Worm (Caenorhabditis elegans): ENCODE data around the gene F55B11.3.

The F55B11.3 gene

DNA sequence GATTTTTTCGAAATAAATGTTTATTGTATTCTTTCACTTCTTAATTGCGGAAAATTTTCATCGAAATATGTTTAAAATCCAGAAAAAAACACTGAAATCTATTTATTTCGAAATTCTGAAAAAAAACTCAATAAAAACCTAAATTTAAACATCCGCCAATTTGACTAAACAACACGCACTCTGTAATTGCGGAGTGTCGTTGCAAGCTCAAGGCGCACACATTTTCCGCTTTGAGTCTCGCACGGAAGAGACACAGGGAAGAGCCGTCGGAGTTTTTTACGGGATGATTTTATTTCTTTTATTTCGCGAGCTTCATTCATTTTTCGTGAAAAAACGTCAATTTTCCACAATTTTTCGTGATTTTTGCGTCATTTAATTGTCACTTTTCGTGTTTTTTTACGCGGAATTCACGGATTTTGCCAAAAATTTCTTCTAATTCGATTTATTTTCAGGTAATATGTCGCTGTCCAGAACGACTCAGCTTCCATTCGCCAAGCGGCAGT, 39.6 kb downstream of the F55B11.3 start, which contains the start of gene dld-1 (continued):
- TF ChIP-seq ztf-22 (GFP tag; optimal IDR thresholded peaks at IDR 0.05) = no peak
- peak; percentile 53 for TF ChIP-seq pha-4 (tag; optimal IDR thresholded peaks at IDR 0.05)
- TF ChIP-seq somi-1 (GFP tag; optimal IDR thresholded peaks at IDR 0.05) = no peak
- TF ChIP-seq gei-17 (GFP tag; optimal IDR thresholded peaks at IDR 0.05) = peak; percentile 52
- peak in 1 of 2 experiments; percentile 28 for TF ChIP-seq let-607 (tag; optimal IDR thresholded peaks at IDR 0.05)
- TF ChIP-seq sea-2 (GFP tag; IDR thresholded peaks at IDR 0.05) = no peak
- TF ChIP-seq madf-3 (GFP tag; IDR thresholded peaks at IDR 0.05) = peak; percentile 76
- no peak for TF ChIP-seq nfya-1 (tag; optimal IDR thresholded peaks at IDR 0.05; ENCODE audit: borderline replicate concordance, insufficient read depth)
- no peak for TF ChIP-seq nhr-120 (GFP tag; IDR thresholded peaks at IDR 0.05)
- TF ChIP-seq ztf-6 (GFP tag; IDR thresholded peaks at IDR 0.05) = no peak
- TF ChIP-seq C06A6.2 (GFP tag; conservative IDR thresholded peaks at IDR 0.05) = 0 out of 2 replicates have a peak, but pooled peaks have one; percentile 34
- TF ChIP-seq F10E7.11 (tag; optimal IDR thresholded peaks at IDR 0.05) = no peak
- peak; percentile 83 for TF ChIP-seq Y53G8AR.9 (GFP tag; conservative IDR thresholded peaks at IDR 0.05)
- peak; percentile 96 for TF ChIP-seq snpc-4 (GFP tag; optimal IDR thresholded peaks at IDR 0.05)
- peak; percentile 74 to 98 (median 97) for TF ChIP-seq snpc-4 (tag; optimal IDR thresholded peaks at IDR 0.05)
- TF ChIP-seq hlh-12 (tag; optimal IDR thresholded peaks at IDR 0.05) = no peak
- no peak for TF ChIP-seq hmg-20 (GFP tag; IDR thresholded peaks at IDR 0.05)
- no peak for TF ChIP-seq F55B11.4 (tag; optimal IDR thresholded peaks at IDR 0.05; ENCODE audit: borderline replicate concordance, insufficient read depth)
- TF ChIP-seq C17E4.6 (GFP tag; IDR thresholded peaks at IDR 0.05) = no peak
- TF ChIP-seq ztf-26 (tag; optimal IDR thresholded peaks at IDR 0.05) = peak; percentile 47
- peak; percentile 91 for TF ChIP-seq F23B12.7 (tag; optimal IDR thresholded peaks at IDR 0.05; ENCODE audit: insufficient read depth)
- no peak for TF ChIP-seq repo-1 (tag; optimal IDR thresholded peaks at IDR 0.05)
- no peak for TF ChIP-seq nhr-90 (tag; optimal IDR thresholded peaks at IDR 0.05)
- peak; percentile 75 for TF ChIP-seq hsf-1 (GFP tag; IDR thresholded peaks at IDR 0.05)
- TF ChIP-seq ekl-4 (GFP tag; IDR thresholded peaks at IDR 0.05) = peak; percentile 87
- TF ChIP-seq Y79H2A.3 (GFP tag; conservative IDR thresholded peaks at IDR 0.05) = no peak
- no peak for TF ChIP-seq rec-8 (tag; optimal IDR thresholded peaks at IDR 0.05)
- no peak for TF ChIP-seq akir-1 (GFP tag; optimal IDR thresholded peaks at IDR 0.05)
- TF ChIP-seq bed-2 (GFP tag; IDR thresholded peaks at IDR 0.05) = no peak

DNA sequence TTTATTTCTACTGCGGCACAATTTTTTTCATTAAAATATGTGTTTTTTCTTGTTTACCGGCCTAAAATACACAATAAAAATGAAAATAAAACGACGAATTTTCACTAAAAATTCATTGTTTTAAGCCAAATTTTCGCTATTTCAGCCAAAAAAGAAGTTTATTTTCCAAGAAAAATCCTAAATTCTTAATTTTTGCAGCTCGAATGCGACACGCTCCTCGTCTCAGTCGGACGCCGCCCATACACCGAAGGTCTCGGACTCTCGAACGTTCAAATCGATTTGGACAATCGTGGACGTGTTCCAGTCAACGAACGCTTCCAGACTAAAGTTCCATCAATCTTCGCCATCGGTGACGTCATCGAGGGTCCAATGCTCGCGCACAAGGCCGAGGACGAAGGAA, 41.6 kb downstream of the F55B11.3 start:
- TF ChIP-seq cebp-2 (GFP tag; IDR thresholded peaks at IDR 0.05) (0 out of 2 replicates have a peak, but pooled peaks have one; percentile 23), snpc-4 (GFP tag; optimal IDR thresholded peaks at IDR 0.05) (no peak), snpc-4 (tag; optimal IDR thresholded peaks at IDR 0.05) (peak in 1 of 4 experiments; percentile 57), aptf-2 (GFP tag; conservative IDR thresholded peaks at IDR 0.05) (no peak), attf-6 (GFP tag; IDR thresholded peaks at IDR 0.05) (peak; percentile 55), bed-2 (GFP tag; IDR thresholded peaks at IDR 0.05) (no peak), madf-6 (GFP tag; IDR thresholded peaks at IDR 0.05) (peak; percentile 32; the same call in 1 of the 2 replicates)

DNA sequence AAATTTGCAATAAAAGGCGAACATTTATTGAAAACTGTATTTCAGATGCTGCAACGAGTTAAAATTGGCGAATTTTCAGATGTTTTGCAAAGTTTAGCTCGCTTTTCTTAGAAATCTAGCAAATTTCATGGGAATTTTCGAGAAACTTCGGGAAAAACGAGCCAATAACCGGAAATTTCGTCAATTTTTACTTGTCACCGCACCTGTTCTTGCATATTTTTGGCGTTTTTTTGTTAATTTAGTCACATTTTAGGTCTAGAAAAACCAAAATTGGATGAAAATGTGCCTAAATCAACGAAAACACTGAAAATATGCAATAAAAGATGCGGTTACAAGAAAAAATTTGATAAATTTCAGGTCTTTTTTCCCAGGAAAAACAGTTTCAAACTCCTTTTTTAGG, 42.3 kb downstream of the F55B11.3 start:
- TF ChIP-seq ztf-28 (GFP tag; IDR thresholded peaks at IDR 0.05) = no peak
- 0 out of 2 replicates have a peak, but pooled peaks have one; percentile 16 for TF ChIP-seq attf-6 (GFP tag; IDR thresholded peaks at IDR 0.05)
- no peak for TF ChIP-seq snpc-4 (GFP tag; optimal IDR thresholded peaks at IDR 0.05)
- peak in 2 of 4 experiments; percentile 55 to 58 for TF ChIP-seq snpc-4 (tag; optimal IDR thresholded peaks at IDR 0.05)
- TF ChIP-seq lin-35 (GFP tag; optimal IDR thresholded peaks at IDR 0.05) = no peak
- no peak for TF ChIP-seq nhr-120 (GFP tag; IDR thresholded peaks at IDR 0.05)
- no peak for TF ChIP-seq nhr-90 (tag; optimal IDR thresholded peaks at IDR 0.05)
- no peak for TF ChIP-seq aptf-3 (GFP tag; IDR thresholded peaks at IDR 0.05)
- no peak for TF ChIP-seq lsl-1 (GFP tag; optimal IDR thresholded peaks at IDR 0.05)
- TF ChIP-seq K12H6.12 (tag; optimal IDR thresholded peaks at IDR 0.05) = no peak

All from whole organism, young adult.